Worm (Caenorhabditis elegans) whole organism, L4 larva: ENCODE data around the gene del-6.

Experiments
- D1046.2 ChIP-seq: fragments of 200-800 bp; sonication (Bioruptor generic); IDR thresholded peaks from 2 replicates; pipeline ENCODE4 v1.3.6; 2022; ENCODE audit warnings: missing genetic modification characterization, missing compliant biosample characterization
- F10B5.3 ChIP-seq: sonication (generic microtip); optimal IDR thresholded peaks from 2 replicates; lab custom pipeline; 2016; ENCODE audit warnings: mild to moderate bottlenecking, missing genetic modification characterization, missing compliant biosample characterization
- Y105C5A.15 ChIP-seq: fragments of 200-800 bp; sonication (Bioruptor generic); IDR thresholded peaks from 2 replicates; pipeline ENCODE4 v1.3.6; 2022; ENCODE audit warnings: missing genetic modification characterization, missing compliant biosample characterization
- Y48G9A.11 ChIP-seq: fragments of 200-800 bp; sonication (Bioruptor generic); IDR thresholded peaks from 2 replicates; pipeline ENCODE4 v1.3.6; 2022; ENCODE audit warnings: missing genetic modification reagents, missing genetic modification characterization, missing compliant biosample characterization
- Y75B8A.6 ChIP-seq: fragments of 200-800 bp; sonication (Bioruptor generic); IDR thresholded peaks from 2 replicates; pipeline ENCODE4 v1.3.6; 2022; ENCODE audit warnings: missing genetic modification reagents, missing genetic modification characterization, missing compliant biosample characterization
- aha-1 ChIP-seq: fragments of 150-350 bp; peaks from one replicate; lab custom pipeline; 2014; ENCODE audit warnings: missing biosample characterization, missing genetic modification characterization
- aly-2 ChIP-seq: sonication (generic microtip); optimal IDR thresholded peaks from 2 replicates; lab custom pipeline; 2018; ENCODE audit warnings: missing biosample characterization, missing genetic modification characterization
- ama-1 ChIP-seq: fragments of 150-350 bp; optimal IDR thresholded peaks from 2 replicates; lab custom pipeline; 2014; ENCODE audit warnings: inconsistent platforms, mixed read lengths
- attf-4 ChIP-seq: sonication (generic microtip); optimal IDR thresholded peaks from 3 replicates; lab custom pipeline; 2017; ENCODE audit warnings: missing biosample characterization, missing genetic modification characterization
- ceh-32 ChIP-seq: sonication (generic microtip); optimal IDR thresholded peaks from 2 replicates; lab custom pipeline; 2016; ENCODE audit warnings: mild to moderate bottlenecking, missing genetic modification characterization, missing compliant biosample characterization; ENCODE audit not compliant: poor library complexity
- ceh-62 ChIP-seq: sonication (generic microtip); optimal IDR thresholded peaks from 2 replicates; lab custom pipeline; 2017; ENCODE audit warnings: missing biosample characterization, missing genetic modification characterization
- ceh-82 ChIP-seq: sonication (generic microtip); optimal IDR thresholded peaks from 2 replicates; lab custom pipeline; 2017; ENCODE audit warnings: missing biosample characterization, missing genetic modification characterization
- cey-2 ChIP-seq: sonication (generic microtip); optimal IDR thresholded peaks from 3 replicates; lab custom pipeline; 2017; ENCODE audit warnings: missing genetic modification characterization, mild to moderate bottlenecking, missing compliant biosample characterization, antibody characterized with exemption, borderline replicate concordance; ENCODE audit not compliant: insufficient read depth
- daf-16 ChIP-seq, 3 experiments: sonication (generic microtip); optimal IDR thresholded peaks; 2 replicates each; lab custom pipeline; 2016 to 2017; ENCODE audit warnings: missing genetic modification characterization in 3 of 3, missing genetic modification reagents in 3 of 3, mild to moderate bottlenecking in 2 of 3, missing compliant biosample characterization in 2 of 3, missing biosample characterization in 1 of 3, moderate library complexity in 1 of 3
- dmd-8 ChIP-seq: fragments of 200-800 bp; sonication (Bioruptor generic); IDR thresholded peaks from 2 replicates; pipeline ENCODE4 v1.3.6; 2022; ENCODE audit warnings: missing genetic modification characterization, missing compliant biosample characterization
- dpl-1 ChIP-seq: fragments of 150-350 bp; optimal IDR thresholded peaks from 2 replicates; lab custom pipeline; 2014; ENCODE audit warnings: missing biosample characterization, missing genetic modification reagents, missing genetic modification characterization
- dve-1 ChIP-seq: sonication (generic microtip); optimal IDR thresholded peaks from 2 replicates; lab custom pipeline; 2017; ENCODE audit warnings: antibody characterized with exemption, mild to moderate bottlenecking, missing genetic modification characterization, missing compliant biosample characterization; ENCODE audit not compliant: insufficient read depth
- hlh-11 ChIP-seq: fragments of 200-800 bp; sonication (Bioruptor generic); optimal IDR thresholded peaks from 2 replicates; lab custom pipeline; 2018; ENCODE audit warnings: mild to moderate bottlenecking, missing genetic modification characterization, missing compliant biosample characterization
- hmg-1.1 ChIP-seq: fragments of 200-800 bp; sonication (Bioruptor generic); IDR thresholded peaks from 2 replicates; pipeline ENCODE4 v1.3.6; 2022; ENCODE audit warnings: missing genetic modification reagents, missing genetic modification characterization, missing compliant biosample characterization
- jun-1 ChIP-seq: fragments of 150-350 bp; optimal IDR thresholded peaks from 2 replicates; lab custom pipeline; 2014; ENCODE audit warnings: missing biosample characterization, missing genetic modification reagents, missing genetic modification characterization
- lin-1 ChIP-seq: fragments of 200-800 bp; sonication (Bioruptor generic); IDR thresholded peaks from 2 replicates; pipeline ENCODE4 v1.3.6; 2022; ENCODE audit warnings: missing genetic modification reagents, missing genetic modification characterization, missing compliant biosample characterization
- lin-13 ChIP-seq: fragments of 150-350 bp; optimal IDR thresholded peaks from 2 replicates; lab custom pipeline; 2014; ENCODE audit warnings: missing biosample characterization, missing genetic modification reagents, missing genetic modification characterization
- lin-29 ChIP-seq: fragments of 200-800 bp; sonication (Bioruptor generic); IDR thresholded peaks from 2 replicates; pipeline ENCODE4 v1.3.6; 2022; ENCODE audit warnings: missing genetic modification reagents, missing genetic modification characterization, missing compliant biosample characterization
- lir-3 ChIP-seq: sonication (generic microtip); optimal IDR thresholded peaks from 2 replicates; lab custom pipeline; 2016; ENCODE audit warnings: mild to moderate bottlenecking, missing genetic modification characterization, missing compliant biosample characterization
- madf-5 ChIP-seq, 2 experiments: fragments of 200-800 bp; sonication (Bioruptor generic); IDR thresholded peaks; 2 replicates each; pipeline ENCODE4 v1.3.6; 2022; ENCODE audit warnings: missing compliant biosample characterization in 2 of 2, missing genetic modification characterization in 2 of 2
- madf-9 ChIP-seq: fragments of 200-800 bp; sonication (Bioruptor generic); conservative IDR thresholded peaks from 2 replicates; pipeline ENCODE4 v1.3.6; 2022; ENCODE audit warnings: missing genetic modification reagents, missing genetic modification characterization, missing compliant biosample characterization
- mdl-1 ChIP-seq, 2 experiments: fragments of 150-350 bp in 1 of 2; sonication (generic microtip) in 1 of 2; optimal IDR thresholded peaks; 2 replicates each; lab custom pipeline; 2014 to 2017; ENCODE audit warnings: missing biosample characterization in 2 of 2, missing genetic modification characterization in 2 of 2
- mep-1 ChIP-seq: fragments of 150-350 bp; sonication (generic microtip); optimal IDR thresholded peaks from 3 replicates; lab custom pipeline; 2014; ENCODE audit warnings: missing biosample characterization, missing genetic modification characterization
- mxl-3 ChIP-seq: fragments of 200-800 bp; sonication (Bioruptor generic); optimal IDR thresholded peaks from 2 replicates; lab custom pipeline; 2018; ENCODE audit warnings: mild to moderate bottlenecking, missing genetic modification characterization, missing compliant biosample characterization
- nhr-102 ChIP-seq: sonication (generic microtip); optimal IDR thresholded peaks from 2 replicates; lab custom pipeline; 2016; ENCODE audit warnings: mild to moderate bottlenecking, missing genetic modification characterization, moderate library complexity, missing compliant biosample characterization
- nhr-111 ChIP-seq: fragments of 200-800 bp; sonication (Bioruptor generic); optimal IDR thresholded peaks from 2 replicates; lab custom pipeline; 2018; ENCODE audit warnings: mild to moderate bottlenecking, missing genetic modification characterization, missing compliant biosample characterization
- nhr-28 ChIP-seq: fragments of 150-350 bp; optimal IDR thresholded peaks from 2 replicates; lab custom pipeline; 2014; ENCODE audit warnings: missing biosample characterization, missing genetic modification characterization
- nhr-77 ChIP-seq: fragments of 150-350 bp; optimal IDR thresholded peaks from 2 replicates; lab custom pipeline; 2014; ENCODE audit warnings: missing biosample characterization, missing genetic modification characterization
- php-3 ChIP-seq: fragments of 200-800 bp; sonication (Bioruptor generic); IDR thresholded peaks from 2 replicates; pipeline ENCODE4 v1.3.6; 2022; ENCODE audit warnings: missing genetic modification reagents, missing genetic modification characterization, missing compliant biosample characterization
- pqm-1 ChIP-seq: sonication (generic microtip); optimal IDR thresholded peaks from 2 replicates; lab custom pipeline; 2017; ENCODE audit warnings: missing biosample characterization, missing genetic modification characterization
- rbr-2 ChIP-seq: sonication (generic microtip); optimal IDR thresholded peaks from 2 replicates; lab custom pipeline; 2016; ENCODE audit warnings: missing genotype, missing genetic modification characterization, missing compliant biosample characterization
- saeg-2 ChIP-seq: fragments of 200-800 bp; sonication (Bioruptor generic); IDR thresholded peaks from 2 replicates; pipeline ENCODE4 v1.3.6; 2022; ENCODE audit warnings: missing genetic modification reagents, missing genetic modification characterization, missing compliant biosample characterization
- spr-3 ChIP-seq: fragments of 200-800 bp; sonication (Bioruptor generic); optimal IDR thresholded peaks from 2 replicates; lab custom pipeline; 2018; ENCODE audit warnings: mild to moderate bottlenecking, missing genetic modification characterization, missing compliant biosample characterization
- unc-39 ChIP-seq: sonication (generic microtip); optimal IDR thresholded peaks from 2 replicates; lab custom pipeline; 2017; ENCODE audit warnings: missing biosample characterization, missing genetic modification characterization
- unc-62 ChIP-seq, 3 experiments: fragments of 150-350 bp in 1 of 3; sonication (generic microtip); optimal IDR thresholded peaks in 2 of 3; peaks in 1 of 3; 1 replicate in 1 of 3; 2 replicates in 2 of 3; lab custom pipeline; 2014 to 2017; ENCODE audit warnings: missing biosample characterization in 3 of 3, missing genetic modification characterization in 3 of 3, missing genetic modification reagents in 3 of 3, missing genotype in 1 of 3
- zag-1 ChIP-seq: fragments of 150-350 bp; optimal IDR thresholded peaks from 2 replicates; lab custom pipeline; 2014; ENCODE audit warnings: missing biosample characterization, missing genetic modification characterization
- zfp-2 ChIP-seq: sonication (generic microtip); optimal IDR thresholded peaks from 2 replicates; lab custom pipeline; 2016; ENCODE audit warnings: mild to moderate bottlenecking, missing genetic modification characterization, missing compliant biosample characterization
- zfp-3 ChIP-seq: fragments of 200-800 bp; sonication (Bioruptor generic); conservative IDR thresholded peaks from 2 replicates; pipeline ENCODE4 v1.3.6; 2022; ENCODE audit warnings: missing genetic modification reagents, missing genetic modification characterization, missing compliant biosample characterization
- zip-11 ChIP-seq: fragments of 200-800 bp; sonication (Bioruptor generic); IDR thresholded peaks from 2 replicates; pipeline ENCODE4 v1.3.6; 2022; ENCODE audit warnings: missing genetic modification characterization, missing compliant biosample characterization
- ztf-11 ChIP-seq: fragments of 150-350 bp; optimal IDR thresholded peaks from 2 replicates; lab custom pipeline; 2014; ENCODE audit warnings: missing biosample characterization, missing genetic modification characterization
- ztf-7 ChIP-seq: fragments of 150-350 bp; optimal IDR thresholded peaks from 2 replicates; lab custom pipeline; 2014; ENCODE audit warnings: missing biosample characterization, missing genetic modification characterization

The del-6 gene

ce11 chrV:10580638-10581037, 7.9 kb downstream of the del-6 start (continued):
- TF ChIP-seq rbr-2 (tag; lab: Kevin White, UChicago) (no peak), aly-2 (no peak), lir-3 (tag; lab: Kevin White, UChicago) (no peak), madf-9 (no peak), dmd-8 (no peak), hmg-1.1 (GFP tag; lab: Robert Waterston, UW) (no peak), Y105C5A.15 (GFP tag; lab: Robert Waterston, UW) (no peak), Y75B8A.6 (no peak), dve-1 (tag; lab: Kevin White, UChicago) (peak; percentile 27), pqm-1 (peak; percentile 83), attf-4 (no peak), saeg-2 (GFP tag; lab: Robert Waterston, UW) (no peak), lin-13 (GFP tag; lab: Kevin White, UChicago) (no peak), dpl-1 (no peak), ama-1 (no peak), zip-11 (GFP tag; lab: Robert Waterston, UW) (no peak), mep-1 (tag; lab: Kevin White, UChicago) (no peak), nhr-77 (tag; lab: Kevin White, UChicago) (peak; percentile 29), F10B5.3 (tag; lab: Kevin White, UChicago) (no peak), ceh-82 (no peak), spr-3 (no peak), ztf-11 (tag; lab: Kevin White, UChicago) (no peak), mxl-3 (GFP tag; lab: Kevin White, UChicago) (no peak)
- TF ChIP-seq, all 104 proteins: peak for 8

- TF ChIP-seq unc-39 (tag; lab: Kevin White, UChicago), result no peak
- peak; percentile 11 for TF ChIP-seq dve-1 (tag; lab: Kevin White, UChicago)
- TF ChIP-seq hlh-11 (tag; lab: Kevin White, UChicago), result peak; percentile 16
- TF ChIP-seq nhr-111 (GFP tag; lab: Kevin White, UChicago), result no peak
- TF ChIP-seq ceh-62 (tag; lab: Kevin White, UChicago), result no peak
- no peak for TF ChIP-seq lin-13 (GFP tag; lab: Kevin White, UChicago)
- no peak for TF ChIP-seq madf-5 (GFP tag; IDR thresholded peaks at IDR 0.05; lab: Robert Waterston, UW)
- no peak for TF ChIP-seq F10B5.3 (tag; lab: Kevin White, UChicago)
- TF ChIP-seq dmd-8, result no peak
- peak; percentile 61 for TF ChIP-seq nhr-28 (tag; lab: Kevin White, UChicago)
- no peak for TF ChIP-seq zfp-3
- peak; percentile 75 for TF ChIP-seq pqm-1
- no peak for TF ChIP-seq lin-29 (GFP tag; lab: Robert Waterston, UW)
- no peak for TF ChIP-seq hmg-1.1 (GFP tag; lab: Robert Waterston, UW)
- no peak for TF ChIP-seq aha-1
- TF ChIP-seq nhr-102 (tag; lab: Kevin White, UChicago), result no peak
- TF ChIP-seq ceh-32 (tag; lab: Kevin White, UChicago), result no peak
- TF ChIP-seq mdl-1 (tag; optimal IDR thresholded peaks at IDR 0.05; lab: Kevin White, UChicago), result no peak
- TF ChIP-seq php-3 (GFP tag; lab: Robert Waterston, UW), result 0 out of 2 replicates have a peak, but pooled peaks have one; percentile 27
- TF ChIP-seq D1046.2, result no peak
- TF ChIP-seq unc-62 (GFP tag; optimal IDR thresholded peaks at IDR 0.05 in 1 of 2; lab: Kevin White, UChicago), result peak in 1 of 2 experiments; percentile 9
- TF ChIP-seq unc-62 (tag; optimal IDR thresholded peaks at IDR 0.05; lab: Kevin White, UChicago), result no peak
- TF ChIP-seq spr-3, result no peak
- no peak for TF ChIP-seq jun-1 (tag; lab: Kevin White, UChicago)
- no peak for TF ChIP-seq lin-1 (GFP tag; lab: Robert Waterston, UW)
- TF ChIP-seq Y75B8A.6, result no peak
- no peak for TF ChIP-seq zfp-2 (tag; lab: Kevin White, UChicago)
- peak; percentile 21 for TF ChIP-seq nhr-77 (tag; lab: Kevin White, UChicago)
- no peak for TF ChIP-seq zag-1 (tag; lab: Kevin White, UChicago)
- no peak for TF ChIP-seq Y48G9A.11
- TF ChIP-seq ztf-7 (tag; lab: Kevin White, UChicago), result no peak
- TF ChIP-seq daf-16 (GFP tag; optimal IDR thresholded peaks at IDR 0.05; lab: Kevin White, UChicago), result no peak
- peak; percentile 47 for TF ChIP-seq daf-16 (tag; optimal IDR thresholded peaks at IDR 0.05; lab: Kevin White, UChicago)
- TF ChIP-seq cey-2 (tag; lab: Kevin White, UChicago), result no peak
Measured at ce11 chrV:10581837-10582300, 9.2 kb downstream of the del-6 start, which contains the start of gene T21C9.6. Gene T21C9.6 (plus strand): TSS chrV:10581887.
